Fruit fly (Drosophila melanogaster) whole organism, pupa: Measurements from ENCODE around the gene cype.

Experiments used
- CG10348 ChIP-seq: fragments of 200-800 bp; sonication (Bioruptor generic); IDR thresholded peaks from 2 replicates; pipeline ENCODE4 v1.3.6; 2022; ENCODE audit warnings: missing biosample characterization, missing genetic modification characterization
- CG12605 ChIP-seq: fragments of 200-800 bp; sonication (Bioruptor generic); IDR thresholded peaks from 2 replicates; pipeline ENCODE4 v1.3.6; 2022; ENCODE audit warnings: missing biosample characterization, missing genetic modification characterization
- CG13204 ChIP-seq: fragments of 200-800 bp; sonication (Bioruptor generic); optimal IDR thresholded peaks from 2 replicates; lab custom pipeline; 2018; ENCODE audit warnings: missing biosample characterization, mild to moderate bottlenecking, missing genetic modification characterization, moderate library complexity
- CG14655 ChIP-seq: fragments of 200-800 bp; sonication (Bioruptor generic); optimal IDR thresholded peaks from 3 replicates; lab custom pipeline; 2017; ENCODE audit warnings: mild to moderate bottlenecking, missing biosample characterization, missing genetic modification reagents, missing genetic modification characterization
- CG15710 ChIP-seq: fragments of 200-800 bp; sonication (Bioruptor generic); optimal IDR thresholded peaks from 2 replicates; lab custom pipeline; 2018; ENCODE audit warnings: missing biosample characterization, mild to moderate bottlenecking, missing genetic modification characterization, moderate library complexity
- CG17806 ChIP-seq: fragments of 200-800 bp; sonication (Bioruptor generic); optimal IDR thresholded peaks from 2 replicates; lab custom pipeline; 2018; ENCODE audit warnings: missing biosample characterization, mild to moderate bottlenecking, missing genetic modification characterization, moderate library complexity
- CG32121 ChIP-seq: fragments of 200-800 bp; sonication (Bioruptor generic); IDR thresholded peaks from 2 replicates; pipeline ENCODE4 v1.3.6; 2022; ENCODE audit warnings: missing biosample characterization, missing genetic modification characterization
- CG34367 ChIP-seq: fragments of 200-800 bp; sonication (Bioruptor generic); optimal IDR thresholded peaks from 2 replicates; lab custom pipeline; 2018; ENCODE audit warnings: missing biosample characterization, mild to moderate bottlenecking, missing genetic modification characterization
- CG4496 ChIP-seq: fragments of 200-800 bp; sonication (Bioruptor generic); IDR thresholded peaks from 3 replicates; pipeline ENCODE4 v1.3.6; 2022; ENCODE audit warnings: missing biosample characterization, missing genetic modification characterization
- CG8159 ChIP-seq: fragments of 200-800 bp; sonication (Bioruptor generic); optimal IDR thresholded peaks from 3 replicates; lab custom pipeline; 2018; ENCODE audit warnings: missing biosample characterization, mild to moderate bottlenecking, missing genetic modification characterization, moderate library complexity
- CG8301 ChIP-seq: fragments of 200-800 bp; sonication (Bioruptor generic); optimal IDR thresholded peaks from 2 replicates; lab custom pipeline; 2018; ENCODE audit warnings: missing biosample characterization, mild to moderate bottlenecking, missing genetic modification characterization
- CG9948 ChIP-seq: fragments of 200-800 bp; sonication (Bioruptor generic); optimal IDR thresholded peaks from 2 replicates; lab custom pipeline; 2018; ENCODE audit warnings: missing biosample characterization, mild to moderate bottlenecking, missing genetic modification characterization, moderate library complexity
- D1 ChIP-seq: fragments of 200-800 bp; sonication (Bioruptor generic); optimal IDR thresholded peaks from 2 replicates; lab custom pipeline; 2018; ENCODE audit warnings: missing biosample characterization, mild to moderate bottlenecking, missing genetic modification characterization, moderate library complexity
- EcR ChIP-seq: fragments of 200-800 bp; sonication (Bioruptor generic); optimal IDR thresholded peaks from 3 replicates; lab custom pipeline; 2019; ENCODE audit warnings: missing biosample characterization, missing genetic modification characterization, mild to moderate bottlenecking, moderate library complexity, missing genetic modification reagents
- Ets98B ChIP-seq: fragments of 200-800 bp; sonication (Bioruptor generic); IDR thresholded peaks from 2 replicates; pipeline ENCODE4 v1.3.6; 2022; ENCODE audit warnings: missing biosample characterization, missing genetic modification characterization
- Pif1A ChIP-seq: fragments of 200-800 bp; sonication (Bioruptor generic); optimal IDR thresholded peaks from 3 replicates; lab custom pipeline; 2016; ENCODE audit warnings: missing biosample characterization, missing genetic modification characterization
- Pif1B ChIP-seq: fragments of 200-800 bp; sonication (Bioruptor generic); optimal IDR thresholded peaks from 3 replicates; lab custom pipeline; 2016; ENCODE audit warnings: missing biosample characterization, missing genetic modification characterization
- Snoo ChIP-seq: fragments of 200-800 bp; sonication (Bioruptor generic); optimal IDR thresholded peaks from 3 replicates; lab custom pipeline; 2017; ENCODE audit warnings: missing biosample characterization, mild to moderate bottlenecking, missing genetic modification characterization, inconsistent platforms
- fd96Ca ChIP-seq: fragments of 200-800 bp; sonication (Bioruptor generic); IDR thresholded peaks from 3 replicates; pipeline ENCODE4 v1.3.6; 2022; ENCODE audit warnings: missing biosample characterization, missing genetic modification characterization
- gl ChIP-seq: fragments of 200-800 bp; sonication (Bioruptor generic); optimal IDR thresholded peaks from 2 replicates; lab custom pipeline; 2018; ENCODE audit warnings: missing biosample characterization, mild to moderate bottlenecking, missing genetic modification characterization
- rn ChIP-seq: fragments of 200-800 bp; sonication (Bioruptor generic); IDR thresholded peaks from 2 replicates; pipeline ENCODE4 v1.3.6; 2022; ENCODE audit warnings: missing biosample characterization, missing genetic modification characterization

cype gene

DNA sequence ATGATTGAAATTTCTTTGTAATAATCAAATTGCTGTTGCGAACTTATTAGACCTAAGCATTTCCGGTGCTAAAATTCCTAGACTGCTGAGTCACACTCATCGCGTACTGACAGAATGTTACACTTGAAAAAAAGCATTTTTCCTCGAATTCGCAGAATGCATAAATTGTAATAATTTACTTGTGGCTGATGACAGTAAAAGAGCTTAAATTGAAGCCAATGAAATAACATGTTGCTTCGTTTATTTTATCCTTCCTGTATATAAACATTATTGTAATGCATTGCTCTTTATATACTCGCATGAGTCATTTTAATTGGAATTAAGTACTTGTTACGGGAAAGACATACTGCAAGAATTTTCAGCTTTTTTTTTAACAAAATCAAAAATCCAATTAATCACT lies 36.5 kb upstream of the cype start:
- TF ChIP-seq CG14655 (no peak), CG12605 (no peak), CG17806 (tag; lab: Kevin White, UChicago) (peak; percentile 50), CG8159 (tag; lab: Kevin White, UChicago) (peak; percentile 44), EcR (no peak), CG10348 (GFP tag; lab: Robert Waterston, UW) (no peak), gl (tag; lab: Kevin White, UChicago) (no peak), D1 (tag; lab: Kevin White, UChicago) (no peak), CG9948 (peak; percentile 25), CG8301 (tag; lab: Kevin White, UChicago) (no peak), CG13204 (GFP tag; lab: Kevin White, UChicago) (no peak), fd96Ca (no peak), rn (GFP tag; lab: Robert Waterston, UW) (no peak), CG34367 (tag; lab: Kevin White, UChicago) (peak; percentile 9)
- TF ChIP-seq, all 21 proteins: peak for 4

DNA sequence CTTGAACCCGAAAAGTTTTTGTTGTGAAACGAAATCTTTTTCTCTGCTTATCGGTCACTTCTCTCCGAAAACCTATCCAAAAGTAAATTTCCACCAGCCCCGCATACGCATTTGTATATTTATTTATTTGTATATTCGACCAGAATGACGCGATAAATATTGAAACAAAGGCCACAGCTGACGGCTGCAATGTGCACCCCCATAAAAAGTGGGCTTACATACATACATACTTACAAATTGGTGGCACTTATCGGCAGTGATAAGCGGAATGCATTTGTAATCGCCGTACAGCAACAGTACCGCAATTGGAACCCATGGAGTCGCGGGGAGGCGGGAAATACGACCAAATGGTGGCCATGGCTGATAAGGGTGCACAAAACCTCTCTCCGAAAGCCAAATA lies 35.8 kb upstream of the cype start:
- TF ChIP-seq CG9948 (no peak), EcR (peak; percentile 79)

dm6 chr2L:5291869-5292642 lies 35.0 kb upstream of the cype start:
- TF ChIP-seq fd96Ca, result peak; percentile 6; the same call in 1 of the 3 replicates
- TF ChIP-seq CG17806 (tag; lab: Kevin White, UChicago), result peak; percentile 14
- peak; percentile 99 for TF ChIP-seq EcR
- no peak for TF ChIP-seq CG8159 (tag; lab: Kevin White, UChicago)
- no peak for TF ChIP-seq Pif1A (GFP tag; lab: Kevin White, UChicago)
- no peak for TF ChIP-seq CG14655
- no peak for TF ChIP-seq CG32121 (GFP tag; lab: Robert Waterston, UW)
- TF ChIP-seq rn (GFP tag; lab: Robert Waterston, UW), result no peak
- peak; percentile 22 for TF ChIP-seq CG15710
- peak; percentile 35 for TF ChIP-seq CG34367 (tag; lab: Kevin White, UChicago)
- TF ChIP-seq CG10348 (GFP tag; lab: Robert Waterston, UW), result no peak
- TF ChIP-seq Pif1B, result no peak
- TF ChIP-seq CG8301 (tag; lab: Kevin White, UChicago), result no peak
- TF ChIP-seq gl (tag; lab: Kevin White, UChicago), result peak; percentile 62
- TF ChIP-seq CG4496, result no peak
- TF ChIP-seq Ets98B (GFP tag; lab: Robert Waterston, UW), result no peak
- no peak for TF ChIP-seq CG9948
- peak; percentile 52; the same call in 1 of the 2 replicates for TF ChIP-seq CG12605
- no peak for TF ChIP-seq Snoo (tag; lab: Kevin White, UChicago)
- peak; percentile 44 for TF ChIP-seq CG13204 (GFP tag; lab: Kevin White, UChicago)
- TF ChIP-seq D1 (tag; lab: Kevin White, UChicago), result no peak

- TF ChIP-seq CG10348 (GFP tag; lab: Robert Waterston, UW) (0 out of 2 replicates have a peak, but pooled peaks have one; percentile 23), CG14655 (peak; percentile 84), CG8301 (tag; lab: Kevin White, UChicago) (peak; percentile 80), gl (tag; lab: Kevin White, UChicago) (peak; percentile 89), CG8159 (tag; lab: Kevin White, UChicago) (peak; percentile 98), CG12605 (peak; percentile 78), Ets98B (GFP tag; lab: Robert Waterston, UW) (peak; percentile 69), rn (GFP tag; lab: Robert Waterston, UW) (peak; percentile 59), CG32121 (GFP tag; lab: Robert Waterston, UW) (peak; percentile 45; the same call in 1 of the 2 replicates), Snoo (tag; lab: Kevin White, UChicago) (peak; percentile 87), CG15710 (peak; percentile 99), CG17806 (tag; lab: Kevin White, UChicago) (peak; percentile 98), Pif1A (GFP tag; lab: Kevin White, UChicago) (peak; percentile 90), CG9948 (peak; percentile 98), EcR (no peak), CG13204 (GFP tag; lab: Kevin White, UChicago) (peak; percentile 53), D1 (tag; lab: Kevin White, UChicago) (peak; percentile 92), Pif1B (peak; percentile 90), CG34367 (tag; lab: Kevin White, UChicago) (peak; percentile 96), fd96Ca (peak; percentile 73; the same call in 2 of the 3 replicates), CG4496 (peak; percentile 83)
These were observed 34.4 kb upstream of the cype start for dm6 chr2L:5292643-5292963.

DNA sequence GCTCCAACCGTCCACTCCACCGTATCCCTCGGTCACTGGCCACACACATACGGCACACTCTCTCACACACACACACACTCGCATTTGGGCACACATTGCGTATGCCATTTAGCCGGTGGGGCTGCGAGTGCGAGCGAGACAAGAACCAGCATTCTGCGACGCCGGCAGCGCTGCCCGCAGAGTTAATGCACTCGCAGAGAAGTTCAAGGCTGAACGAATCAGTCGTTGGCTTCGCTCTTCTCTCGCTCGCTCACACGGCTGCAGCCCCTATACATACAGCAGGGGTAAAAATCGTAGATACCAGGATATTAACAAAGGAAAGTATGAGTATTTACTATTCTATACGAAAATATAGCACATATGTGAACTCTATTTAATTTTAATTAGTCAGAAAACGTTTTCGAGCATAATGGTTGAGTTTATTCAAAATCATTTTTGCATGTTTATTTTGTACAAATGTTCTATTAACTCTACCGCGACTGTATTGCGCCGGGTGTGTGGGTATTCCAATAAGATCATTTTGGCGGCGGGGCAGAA lies 34.0 kb upstream of the cype start:
- peak; percentile 100 for TF ChIP-seq EcR
- peak; percentile 96 for TF ChIP-seq CG34367 (tag; lab: Kevin White, UChicago)
- peak; percentile 88 for TF ChIP-seq Ets98B (GFP tag; lab: Robert Waterston, UW)
- peak; percentile 93 for TF ChIP-seq Pif1B
- TF ChIP-seq CG8301 (tag; lab: Kevin White, UChicago), result peak; percentile 94
- TF ChIP-seq CG17806 (tag; lab: Kevin White, UChicago), result peak; percentile 97
- TF ChIP-seq D1 (tag; lab: Kevin White, UChicago), result peak; percentile 91
- TF ChIP-seq Snoo (tag; lab: Kevin White, UChicago), result peak; percentile 93
- peak; percentile 96 for TF ChIP-seq Pif1A (GFP tag; lab: Kevin White, UChicago)
- no peak; the same call in none of the 3 replicates for TF ChIP-seq fd96Ca
- TF ChIP-seq CG9948, result peak; percentile 97
- TF ChIP-seq CG13204 (GFP tag; lab: Kevin White, UChicago), result peak; percentile 92
- peak; percentile 87 for TF ChIP-seq CG32121 (GFP tag; lab: Robert Waterston, UW)
- TF ChIP-seq CG14655, result peak; percentile 91
- peak; percentile 97 for TF ChIP-seq gl (tag; lab: Kevin White, UChicago)
- TF ChIP-seq CG8159 (tag; lab: Kevin White, UChicago), result peak; percentile 98
- TF ChIP-seq CG10348 (GFP tag; lab: Robert Waterston, UW), result 0 out of 2 replicates have a peak, but pooled peaks have one; percentile 35
- TF ChIP-seq CG4496, result peak; percentile 94
- peak; percentile 77 for TF ChIP-seq rn (GFP tag; lab: Robert Waterston, UW)
- peak; percentile 98 for TF ChIP-seq CG15710
- peak; percentile 93 for TF ChIP-seq CG12605
- TF ChIP-seq, all 21 proteins: peak for 20
